Fruit fly (Drosophila melanogaster) whole organism, embryonic: ENCODE measurements around the gene CG12057.
A peak's percentile ranks its signal among the peaks of the same experiment; 100 is the strongest.

Experiments used
- Adf1 ChIP-seq: fragments of 200-800 bp; sonication (Bioruptor generic); IDR thresholded peaks from 2 replicates; pipeline ENCODE4 v1.3.6; 2022; ENCODE audit warnings: missing biosample characterization, missing genetic modification characterization
- BEAF-32 ChIP-seq: fragments of 200-800 bp; sonication (Bioruptor generic); optimal IDR thresholded peaks from 3 replicates; lab custom pipeline; 2017; ENCODE audit warnings: missing biosample characterization, missing genetic modification characterization, mild to moderate bottlenecking, moderate library complexity, missing genetic modification reagents
- Bgb ChIP-seq: fragments of 200-800 bp; sonication (Bioruptor generic); IDR thresholded peaks from 2 replicates; pipeline ENCODE4 v1.3.6; 2022; ENCODE audit warnings: missing biosample characterization, missing genetic modification characterization; ENCODE audit not compliant: partially characterized antibody
- CG11085 ChIP-seq: fragments of 200-800 bp; sonication (Bioruptor generic); IDR thresholded peaks from 2 replicates; pipeline ENCODE4 v1.3.6; 2022; ENCODE audit warnings: missing biosample characterization, missing genetic modification characterization
- CG11247 ChIP-seq: fragments of 200-800 bp; sonication (Bioruptor generic); IDR thresholded peaks from 2 replicates; pipeline ENCODE4 v1.3.6; 2022; ENCODE audit warnings: missing biosample characterization, missing genetic modification characterization
- CG11398 ChIP-seq: fragments of 200-800 bp; sonication (Bioruptor generic); optimal IDR thresholded peaks from 2 replicates; lab custom pipeline; 2016; ENCODE audit warnings: missing biosample characterization, missing genetic modification characterization
- CG11456 ChIP-seq: fragments of 200-800 bp; sonication (Bioruptor generic); IDR thresholded peaks from 3 replicates; pipeline ENCODE4 v1.3.6; 2022; ENCODE audit warnings: missing biosample characterization, missing genetic modification characterization
- CG12391 ChIP-seq: fragments of 200-800 bp; sonication (Bioruptor generic); optimal IDR thresholded peaks from 3 replicates; lab custom pipeline; 2018; ENCODE audit warnings: missing biosample characterization, mild to moderate bottlenecking, missing genetic modification characterization, moderate library complexity
- CG12659 ChIP-seq: fragments of 200-800 bp; sonication (Bioruptor generic); optimal IDR thresholded peaks from 3 replicates; lab custom pipeline; 2017; ENCODE audit warnings: mild to moderate bottlenecking, missing biosample characterization, missing genetic modification reagents, missing genetic modification characterization
- CG13424 ChIP-seq: fragments of 200-800 bp; sonication (Bioruptor generic); optimal IDR thresholded peaks from 2 replicates; lab custom pipeline; 2019; ENCODE audit warnings: missing biosample characterization, mild to moderate bottlenecking, missing genetic modification characterization, moderate library complexity
- CG13894 ChIP-seq: fragments of 200-800 bp; sonication (Bioruptor generic); optimal IDR thresholded peaks from 3 replicates; lab custom pipeline; 2018; ENCODE audit warnings: missing biosample characterization, mild to moderate bottlenecking, missing genetic modification characterization, moderate library complexity
- CG14050 ChIP-seq: fragments of 200-800 bp; sonication (Bioruptor generic); IDR thresholded peaks from 3 replicates; pipeline ENCODE4 v1.3.6; 2022; ENCODE audit warnings: missing biosample characterization, missing genetic modification characterization
- CG14965 ChIP-seq: fragments of 200-800 bp; sonication (Bioruptor generic); optimal IDR thresholded peaks from 2 replicates; lab custom pipeline; 2016; ENCODE audit warnings: missing biosample characterization, missing genetic modification characterization, borderline replicate concordance
- CG15269 ChIP-seq: fragments of 200-800 bp; sonication (Bioruptor generic); optimal IDR thresholded peaks from 2 replicates; lab custom pipeline; 2018; ENCODE audit warnings: missing biosample characterization, mild to moderate bottlenecking, missing genetic modification characterization, moderate library complexity
- CG15514 ChIP-seq: fragments of 200-800 bp; sonication (Bioruptor generic); optimal IDR thresholded peaks from 3 replicates; lab custom pipeline; 2017; ENCODE audit warnings: missing biosample characterization, missing genetic modification characterization, mild to moderate bottlenecking, moderate library complexity, missing genetic modification reagents
- CG17359 ChIP-seq: fragments of 200-800 bp; sonication (Bioruptor generic); optimal IDR thresholded peaks from 3 replicates; lab custom pipeline; 2018; ENCODE audit warnings: missing biosample characterization, mild to moderate bottlenecking, missing genetic modification characterization, moderate library complexity
- CG18599 ChIP-seq: fragments of 200-800 bp; sonication (Bioruptor generic); optimal IDR thresholded peaks from 3 replicates; lab custom pipeline; 2017; ENCODE audit warnings: missing biosample characterization, missing genetic modification characterization, mild to moderate bottlenecking, moderate library complexity, missing genetic modification reagents
- CG30431 ChIP-seq: fragments of 200-800 bp; sonication (Bioruptor generic); optimal IDR thresholded peaks from 2 replicates; lab custom pipeline; 2017; ENCODE audit warnings: missing biosample characterization, missing genetic modification characterization
- CG32772 ChIP-seq: fragments of 200-800 bp; sonication (Bioruptor generic); IDR thresholded peaks from 2 replicates; pipeline ENCODE4 v1.3.6; 2022; ENCODE audit warnings: missing biosample characterization, missing genetic modification characterization
- CG4854 ChIP-seq: fragments of 200-800 bp; sonication (Bioruptor generic); optimal IDR thresholded peaks from 2 replicates; lab custom pipeline; 2016; ENCODE audit warnings: missing biosample characterization, missing genetic modification characterization, inconsistent platforms
- Chrac-16 ChIP-seq: fragments of 200-800 bp; sonication (Bioruptor generic); optimal IDR thresholded peaks from 3 replicates; lab custom pipeline; 2016; ENCODE audit warnings: missing biosample characterization, missing genetic modification characterization
- D19B ChIP-seq: fragments of 200-800 bp; sonication (Bioruptor generic); optimal IDR thresholded peaks from 2 replicates; lab custom pipeline; 2017; ENCODE audit warnings: missing biosample characterization, mild to moderate bottlenecking, missing genetic modification characterization
- Doc3 ChIP-seq: fragments of 200-800 bp; sonication (Bioruptor generic); IDR thresholded peaks from 3 replicates; pipeline ENCODE4 v1.3.6; 2022; ENCODE audit warnings: missing biosample characterization, missing genetic modification characterization; ENCODE audit not compliant: partially characterized antibody
- ERR ChIP-seq: fragments of 200-800 bp; sonication (Bioruptor generic); optimal IDR thresholded peaks from 2 replicates; lab custom pipeline; 2016; ENCODE audit warnings: missing biosample characterization, missing genetic modification characterization
- HHEX ChIP-seq: fragments of 200-800 bp; sonication (Bioruptor generic); optimal IDR thresholded peaks from 3 replicates; lab custom pipeline; 2017; ENCODE audit warnings: missing biosample characterization, mild to moderate bottlenecking, missing genetic modification characterization, missing genetic modification reagents
- Lim3 ChIP-seq: fragments of 200-800 bp; sonication (Bioruptor generic); IDR thresholded peaks from 2 replicates; pipeline ENCODE4 v1.3.6; 2022; ENCODE audit warnings: missing biosample characterization, missing genetic modification characterization
- MBD-R2 ChIP-seq: fragments of 200-800 bp; sonication (Bioruptor generic); IDR thresholded peaks from 2 replicates; pipeline ENCODE4 v1.3.6; 2022; ENCODE audit warnings: missing biosample characterization, missing genetic modification characterization
- PHDP ChIP-seq: fragments of 200-800 bp; sonication (Bioruptor generic); optimal IDR thresholded peaks from 3 replicates; lab custom pipeline; 2018; ENCODE audit warnings: missing biosample characterization, mild to moderate bottlenecking, missing genetic modification characterization, moderate library complexity
- Pdp1 ChIP-seq, 2 experiments: fragments of 200-800 bp; sonication (Bioruptor generic); optimal IDR thresholded peaks; 3 replicates each; lab custom pipeline; 2016; ENCODE audit warnings: missing biosample characterization in 2 of 2, missing genetic modification characterization in 2 of 2, mild to moderate bottlenecking in 1 of 2, moderate library complexity in 1 of 2
- Xbp1 ChIP-seq: fragments of 200-800 bp; sonication (Bioruptor generic); optimal IDR thresholded peaks from 3 replicates; lab custom pipeline; 2016; ENCODE audit warnings: missing biosample characterization, mild to moderate bottlenecking, missing genetic modification characterization
- bsh ChIP-seq, 2 experiments: fragments of 200-800 bp; sonication (Bioruptor generic); optimal IDR thresholded peaks; 2 replicates each; lab custom pipeline; 2017 to 2018; ENCODE audit warnings: mild to moderate bottlenecking in 2 of 2, missing biosample characterization in 2 of 2, missing genetic modification characterization in 2 of 2, moderate library complexity in 1 of 2
- cg ChIP-seq: fragments of 200-800 bp; sonication (Bioruptor generic); optimal IDR thresholded peaks from 3 replicates; lab custom pipeline; 2019; ENCODE audit warnings: missing biosample characterization, mild to moderate bottlenecking, missing genetic modification characterization, moderate library complexity
- ci ChIP-seq: fragments of 200-800 bp; sonication (Bioruptor generic); IDR thresholded peaks from 3 replicates; pipeline ENCODE4 v1.3.6; 2022; ENCODE audit warnings: missing biosample characterization, missing genetic modification characterization
- corto ChIP-seq: fragments of 200-800 bp; sonication (Bioruptor generic); optimal IDR thresholded peaks from 2 replicates; lab custom pipeline; 2016; ENCODE audit warnings: missing biosample characterization, mild to moderate bottlenecking, missing genetic modification characterization, moderate library complexity
- croc ChIP-seq: fragments of 200-800 bp; sonication (Bioruptor generic); conservative IDR thresholded peaks from 3 replicates; pipeline ENCODE4 v1.3.6; 2022; ENCODE audit warnings: missing biosample characterization, missing genetic modification characterization
- danr ChIP-seq: fragments of 200-800 bp; sonication (Bioruptor generic); IDR thresholded peaks from 2 replicates; pipeline ENCODE4 v1.3.6; 2022; ENCODE audit warnings: missing biosample characterization, missing genetic modification characterization
- emc ChIP-seq: fragments of 200-800 bp; sonication (Bioruptor generic); optimal IDR thresholded peaks from 2 replicates; lab custom pipeline; 2016; ENCODE audit warnings: missing biosample characterization, missing genetic modification characterization
- insv ChIP-seq, 2 experiments: fragments of 200-800 bp; sonication (Bioruptor generic); optimal IDR thresholded peaks; 3 replicates each; lab custom pipeline; 2016 to 2018; ENCODE audit warnings: missing biosample characterization in 2 of 2, missing genetic modification characterization in 2 of 2
- nmo ChIP-seq: fragments of 200-800 bp; sonication (Bioruptor generic); optimal IDR thresholded peaks from 2 replicates; lab custom pipeline; 2018; ENCODE audit warnings: missing biosample characterization, mild to moderate bottlenecking, missing genetic modification characterization, moderate library complexity
- prd ChIP-seq, 3 experiments: fragments of >200 bp in 2 of 3; fragments of 200-800 bp in 1 of 3; sonication (Bioruptor generic) in 1 of 3; optimal IDR thresholded peaks in 2 of 3; IDR thresholded peaks in 1 of 3; 2 replicates in 2 of 3; 3 replicates in 1 of 3; pipeline versions ENCODE4 v1.3.6 to Lab custom; 2017 to 2022; ENCODE audit warnings: missing biosample characterization in 1 of 3, missing genetic modification characterization in 1 of 3
- pros ChIP-seq: fragments of 200-800 bp; sonication (Bioruptor generic); optimal IDR thresholded peaks from 3 replicates; lab custom pipeline; 2019; ENCODE audit warnings: missing biosample characterization, mild to moderate bottlenecking, missing genetic modification characterization, moderate library complexity
- scrt ChIP-seq: fragments of 200-800 bp; sonication (Bioruptor generic); optimal IDR thresholded peaks from 2 replicates; lab custom pipeline; 2018; ENCODE audit warnings: missing biosample characterization, mild to moderate bottlenecking, missing genetic modification characterization, moderate library complexity
- sd ChIP-seq: fragments of 200-800 bp; sonication (Bioruptor generic); optimal IDR thresholded peaks from 3 replicates; lab custom pipeline; 2018; ENCODE audit warnings: missing biosample characterization, mild to moderate bottlenecking, missing genetic modification characterization, moderate library complexity
- slbo ChIP-seq: fragments of 200-800 bp; sonication (Bioruptor generic); IDR thresholded peaks from 2 replicates; pipeline ENCODE4 v1.3.6; 2022; ENCODE audit warnings: missing biosample characterization, missing genetic modification characterization
- sr ChIP-seq: fragments of 200-800 bp; sonication (Bioruptor generic); IDR thresholded peaks from 3 replicates; pipeline ENCODE4 v1.3.6; 2022; ENCODE audit warnings: missing biosample characterization, missing genetic modification characterization
- ssp ChIP-seq: fragments of 200-800 bp; sonication (Bioruptor generic); IDR thresholded peaks from 2 replicates; pipeline ENCODE4 v1.3.6; 2022; ENCODE audit warnings: missing biosample characterization, missing genetic modification characterization
- tgo ChIP-seq: fragments of 200-800 bp; sonication (Bioruptor generic); IDR thresholded peaks from 3 replicates; pipeline ENCODE4 v1.3.6; 2022; ENCODE audit warnings: missing biosample characterization, missing genetic modification characterization
- wdn ChIP-seq: fragments of 200-800 bp; sonication (Bioruptor generic); IDR thresholded peaks from 2 replicates; pipeline ENCODE4 v1.3.6; 2022; ENCODE audit warnings: missing biosample characterization, missing genetic modification characterization

The CG12057 gene

DNA sequence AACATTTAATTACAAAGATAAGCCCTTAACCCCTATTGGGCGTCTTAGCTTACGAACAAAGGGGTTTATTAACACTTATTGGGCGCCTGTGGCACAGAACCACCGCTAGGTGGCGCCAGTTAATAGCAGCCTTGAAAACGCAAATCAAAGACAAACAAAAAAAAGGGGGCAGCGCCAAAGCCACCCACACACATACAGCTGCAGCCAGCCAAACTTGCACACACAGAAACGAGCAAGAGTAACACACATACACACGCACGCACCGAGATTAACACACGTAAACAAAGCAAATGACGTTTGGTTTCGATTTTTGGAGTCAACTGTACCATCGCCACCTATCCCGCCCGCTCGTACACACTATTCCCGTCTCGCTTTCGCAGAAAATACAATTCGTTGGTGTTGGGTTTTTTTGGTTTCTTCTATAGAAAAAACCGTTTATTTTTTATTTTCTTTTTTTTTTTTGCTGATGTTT is 39.3 kb upstream of the CG12057 start (continued):
- TF ChIP-seq BEAF-32 (GFP tag; lab: Kevin White, UChicago) (peak; percentile 5), sr (GFP tag; lab: Robert Waterston, UW) (peak; percentile 53; the same call in 1 of the 3 replicates), ci (peak; percentile 73; the same call in 2 of the 3 replicates), Xbp1 (GFP tag; lab: Kevin White, UChicago) (peak; percentile 39), CG17359 (tag; lab: Kevin White, UChicago) (peak; percentile 32), HHEX (GFP tag; lab: Kevin White, UChicago) (peak; percentile 3), Pdp1 (GFP tag; optimal IDR thresholded peaks at IDR 0.05; lab: Kevin White, UChicago) (peak in 1 of 2 experiments; percentile 47), CG4854 (GFP tag; lab: Kevin White, UChicago) (no peak), CG14050 (GFP tag; lab: Robert Waterston, UW) (no peak), wdn (GFP tag; lab: Robert Waterston, UW) (peak; percentile 96), CG11085 (no peak), MBD-R2 (GFP tag; lab: Robert Waterston, UW) (peak; percentile 31), CG18599 (GFP tag; lab: Kevin White, UChicago) (no peak), CG11398 (GFP tag; lab: Kevin White, UChicago) (no peak), CG11456 (GFP tag; lab: Robert Waterston, UW) (peak; percentile 60; the same call in 1 of the 3 replicates), prd (optimal IDR thresholded peaks at IDR 0.05; lab: Kevin White, UChicago) (no peak), prd (GFP tag; IDR thresholded peaks at IDR 0.05; lab: Robert Waterston, UW) (0 out of 3 replicates have a peak, but pooled peaks have one; percentile 39), croc (GFP tag; lab: Robert Waterston, UW) (no peak), CG13424 (tag; lab: Kevin White, UChicago) (peak; percentile 2), CG15269 (tag; lab: Kevin White, UChicago) (no peak), slbo (peak; percentile 44; the same call in 1 of the 2 replicates), D19B (no peak), nmo (GFP tag; lab: Kevin White, UChicago) (peak; percentile 27), CG30431 (GFP tag; lab: Kevin White, UChicago) (no peak), sd (peak; percentile 4), cg (GFP tag; lab: Kevin White, UChicago) (peak; percentile 92), Adf1 (GFP tag; lab: Robert Waterston, UW) (peak; percentile 45), CG32772 (GFP tag; lab: Robert Waterston, UW) (0 out of 2 replicates have a peak, but pooled peaks have one; percentile 29), corto (GFP tag; lab: Kevin White, UChicago) (peak; percentile 10), emc (no peak), CG13894 (tag; lab: Kevin White, UChicago) (peak; percentile 69), ssp (GFP tag; lab: Robert Waterston, UW) (no peak), bsh (GFP tag; optimal IDR thresholded peaks at IDR 0.05; lab: Kevin White, UChicago) (peak; percentile 19 to 20), Chrac-16 (GFP tag; lab: Kevin White, UChicago) (peak; percentile 24), CG12391 (tag; lab: Kevin White, UChicago) (peak; percentile 31), scrt (GFP tag; lab: Kevin White, UChicago) (peak; percentile 12), tgo (0 out of 3 replicates have a peak, but pooled peaks have one; percentile 15), Doc3 (GFP tag; lab: Robert Waterston, UW) (no peak), CG11247 (GFP tag; lab: Robert Waterston, UW) (peak; percentile 11; the same call in 1 of the 2 replicates), insv (GFP tag; optimal IDR thresholded peaks at IDR 0.05; lab: Kevin White, UChicago) (peak in 1 of 2 experiments; percentile 7), danr (no peak), ERR (GFP tag; lab: Kevin White, UChicago) (peak; percentile 41), Bgb (GFP tag; lab: Robert Waterston, UW) (0 out of 2 replicates have a peak, but pooled peaks have one; percentile 30), PHDP (peak; percentile 54), CG14965 (no peak), pros (GFP tag; lab: Kevin White, UChicago) (peak; percentile 70), CG12659 (GFP tag; lab: Kevin White, UChicago) (peak; percentile 61), Lim3 (GFP tag; lab: Robert Waterston, UW) (no peak), CG15514 (GFP tag; lab: Kevin White, UChicago) (peak; percentile 63)
